Fruit fly (Drosophila melanogaster) whole organism, wandering third instar larva: Measurements from ENCODE around the gene CG1324.

Experiments used
- Abd-B ChIP-seq: fragments of >200 bp; optimal IDR thresholded peaks from 2 replicates; lab custom pipeline; 2017; ENCODE audit warnings: missing biosample characterization, missing genetic modification characterization
- CG32264 ChIP-seq: fragments of 200-800 bp; sonication (Bioruptor generic); optimal IDR thresholded peaks from 2 replicates; lab custom pipeline; 2016; ENCODE audit warnings: missing biosample characterization, missing genetic modification characterization
- CG9705 ChIP-seq: fragments of 200-800 bp; sonication (Bioruptor generic); optimal IDR thresholded peaks from 2 replicates; lab custom pipeline; 2018; ENCODE audit warnings: missing biosample characterization, mild to moderate bottlenecking, missing genetic modification characterization
- CrebA ChIP-seq: fragments of 200-800 bp; sonication (Bioruptor generic); optimal IDR thresholded peaks from 2 replicates; lab custom pipeline; 2016; ENCODE audit warnings: missing biosample characterization, mild to moderate bottlenecking, missing genetic modification characterization, borderline replicate concordance
- Dif ChIP-seq: fragments of 200-275, 200-300 bp; sonication (Bioruptor generic); optimal IDR thresholded peaks from 2 replicates; lab custom pipeline; 2018; ENCODE audit warnings: missing biosample characterization, missing genetic modification characterization; ENCODE audit not compliant: partially characterized antibody
- GATAd ChIP-seq: sonication (Bioruptor generic); optimal IDR thresholded peaks from 2 replicates; lab custom pipeline; 2016; ENCODE audit warnings: missing biosample characterization, missing genetic modification characterization
- HLH106 ChIP-seq: fragments of 200-800 bp; optimal IDR thresholded peaks from 3 replicates; lab custom pipeline; 2019; ENCODE audit warnings: missing biosample characterization, mild to moderate bottlenecking, missing genetic modification characterization, moderate library complexity
- Hnf4 ChIP-seq: fragments of 200-800 bp; sonication (Bioruptor generic); optimal IDR thresholded peaks from 2 replicates; lab custom pipeline; 2016; ENCODE audit warnings: missing biosample characterization, mild to moderate bottlenecking, missing genetic modification characterization
- Hr78 ChIP-seq: fragments of >200 bp; optimal IDR thresholded peaks from 2 replicates; lab custom pipeline; 2017; ENCODE audit warnings: missing biosample characterization, missing genetic modification characterization
- Hr83 ChIP-seq: fragments of 200-300 bp; sonication (Bioruptor generic); optimal IDR thresholded peaks from 2 replicates; lab custom pipeline; 2016; ENCODE audit warnings: missing biosample characterization, mild to moderate bottlenecking, missing genetic modification characterization, moderate library complexity; ENCODE audit not compliant: poor library complexity, severe bottlenecking
- Jra ChIP-seq: sonication (Bioruptor generic); optimal IDR thresholded peaks from 2 replicates; lab custom pipeline; 2016; ENCODE audit warnings: missing biosample characterization, missing genetic modification characterization
- Myc ChIP-seq: fragments of >200 bp; optimal IDR thresholded peaks from 2 replicates; lab custom pipeline; 2017
- N ChIP-seq: fragments of >200 bp; optimal IDR thresholded peaks from 2 replicates; lab custom pipeline; 2018; ENCODE audit warnings: missing biosample characterization, missing external identifiers, missing genetic modification characterization
- OdsH ChIP-seq: fragments of 200-800 bp; sonication (Bioruptor generic); optimal IDR thresholded peaks from 2 replicates; lab custom pipeline; 2016; ENCODE audit warnings: missing biosample characterization, mild to moderate bottlenecking, missing genetic modification characterization
- Rel ChIP-seq, 2 experiments: fragments of 200-800 bp; sonication (Bioruptor generic) in 1 of 2; optimal IDR thresholded peaks; 2 replicates in 1 of 2; 3 replicates in 1 of 2; lab custom pipeline; 2016 to 2019; ENCODE audit warnings: mild to moderate bottlenecking in 2 of 2, missing biosample characterization in 2 of 2, missing genetic modification characterization in 2 of 2, moderate library complexity in 1 of 2
- Sp1 ChIP-seq: fragments of 200-800 bp; sonication (Bioruptor generic); optimal IDR thresholded peaks from 3 replicates; lab custom pipeline; 2019; ENCODE audit warnings: missing biosample characterization, mild to moderate bottlenecking, missing genetic modification characterization, moderate library complexity
- Vsx2 ChIP-seq: fragments of 200-300, 225-300 bp; sonication (Bioruptor generic); optimal IDR thresholded peaks from 2 replicates; lab custom pipeline; 2018; ENCODE audit warnings: missing biosample characterization, missing genetic modification characterization; ENCODE audit not compliant: partially characterized antibody
- br ChIP-seq: fragments of 200-800 bp; sonication (Bioruptor generic); optimal IDR thresholded peaks from 2 replicates; lab custom pipeline; 2016; ENCODE audit warnings: missing biosample characterization, missing genetic modification characterization
- brk ChIP-seq: fragments of 200-800 bp; sonication (Bioruptor generic); optimal IDR thresholded peaks from 2 replicates; lab custom pipeline; 2016; ENCODE audit warnings: missing biosample characterization, mild to moderate bottlenecking, missing genetic modification characterization
- dl ChIP-seq, 2 experiments: fragments of 175-275, 200-275 bp in 1 of 2; fragments of 200-275 bp in 1 of 2; sonication (Bioruptor generic); optimal IDR thresholded peaks; lab custom pipeline; 2018; ENCODE audit warnings: mild to moderate bottlenecking in 2 of 2, missing biosample characterization in 2 of 2, missing genetic modification characterization in 2 of 2, moderate library complexity in 2 of 2; ENCODE audit not compliant: partially characterized antibody in 2 of 2, insufficient read depth in 1 of 2
- dmrt93B ChIP-seq: fragments of 200-800 bp; sonication (Bioruptor generic); optimal IDR thresholded peaks from 2 replicates; lab custom pipeline; 2018; ENCODE audit warnings: missing biosample characterization, mild to moderate bottlenecking, missing genetic modification characterization
- dsf ChIP-seq: sonication (Bioruptor generic); optimal IDR thresholded peaks from 2 replicates; lab custom pipeline; 2016; ENCODE audit warnings: missing biosample characterization, missing genetic modification characterization, borderline replicate concordance
- ey ChIP-seq: fragments of 200-800 bp; sonication (Bioruptor generic); optimal IDR thresholded peaks from 2 replicates; lab custom pipeline; 2016; ENCODE audit warnings: missing biosample characterization, missing genetic modification characterization
- foxo ChIP-seq, 2 experiments: fragments of 200-800 bp; sonication (Bioruptor generic); optimal IDR thresholded peaks; 2 replicates in 1 of 2; 3 replicates in 1 of 2; lab custom pipeline; 2016 to 2017; ENCODE audit warnings: missing biosample characterization in 2 of 2, missing genetic modification characterization in 2 of 2
- fru ChIP-seq: fragments of 200-800 bp; sonication (Bioruptor generic); optimal IDR thresholded peaks from 3 replicates; lab custom pipeline; 2016; ENCODE audit warnings: missing biosample characterization, mild to moderate bottlenecking, missing genetic modification characterization
- h ChIP-seq: fragments of 200-800 bp; sonication (Bioruptor generic); optimal IDR thresholded peaks from 3 replicates; lab custom pipeline; 2016; ENCODE audit warnings: missing biosample characterization, mild to moderate bottlenecking, missing genetic modification characterization
- jim ChIP-seq: fragments of 175-275, 200-325 bp; sonication (Bioruptor generic); optimal IDR thresholded peaks from 2 replicates; lab custom pipeline; 2016; ENCODE audit warnings: missing biosample characterization, mild to moderate bottlenecking, missing genetic modification characterization
- lola ChIP-seq: fragments of >200 bp; optimal IDR thresholded peaks from 2 replicates; lab custom pipeline; 2017; ENCODE audit warnings: missing biosample characterization, missing genetic modification characterization
- pan ChIP-seq: fragments of >200 bp; optimal IDR thresholded peaks from 2 replicates; lab custom pipeline; 2017
- psq ChIP-seq: fragments of 200-800 bp; sonication (Bioruptor generic); optimal IDR thresholded peaks from 3 replicates; lab custom pipeline; 2017; ENCODE audit warnings: missing biosample characterization, mild to moderate bottlenecking, missing genetic modification characterization, moderate library complexity
- rgr ChIP-seq: fragments of 200-800 bp; sonication (Bioruptor generic); optimal IDR thresholded peaks from 3 replicates; lab custom pipeline; 2016; ENCODE audit warnings: missing biosample characterization, mild to moderate bottlenecking, missing genetic modification characterization
- sage ChIP-seq: fragments of 200-800 bp; sonication (Bioruptor generic); optimal IDR thresholded peaks from 2 replicates; lab custom pipeline; 2016; ENCODE audit warnings: missing biosample characterization, mild to moderate bottlenecking, missing genetic modification characterization
- sv ChIP-seq: fragments of 200-800 bp; sonication (Bioruptor generic); optimal IDR thresholded peaks from 3 replicates; lab custom pipeline; 2016; ENCODE audit warnings: missing biosample characterization, missing genetic modification characterization
- tai ChIP-seq: sonication (Bioruptor generic); optimal IDR thresholded peaks from 2 replicates; lab custom pipeline; 2016; ENCODE audit warnings: missing biosample characterization, missing genetic modification characterization

Gene CG1324

dm6 chrX:20735910-20736483, at the start of gene CG1324:
Gene CG1324, minus strand, starts transcription at chrX:20735960.
- TF ChIP-seq ey (GFP tag; lab: Kevin White, UChicago) (no peak), N (GFP tag; lab: Kevin White, UChicago) (no peak), Hr78 (no peak), Dif (GFP tag; lab: Kevin White, UChicago) (no peak), psq (GFP tag; lab: Kevin White, UChicago) (no peak), dsf (GFP tag; lab: Kevin White, UChicago) (no peak)
- TF ChIP-seq, all 38 proteins: peak for 0

- TF ChIP-seq CrebA (no peak), h (no peak), pan (no peak), Sp1 (GFP tag; lab: Kevin White, UChicago) (no peak), dmrt93B (no peak), Abd-B (GFP tag; lab: Kevin White, UChicago) (no peak)
These were observed 45.4 kb upstream of the CG1324 start, which contains the start of gene CG32507 for dm6 chrX:20781120-20781519. Gene CG32507, minus strand, starts transcription at chrX:20781220.

- no peak for TF ChIP-seq OdsH (GFP tag; lab: Kevin White, UChicago)
- no peak for TF ChIP-seq N (GFP tag; lab: Kevin White, UChicago)
- TF ChIP-seq lola (GFP tag; lab: Kevin White, UChicago): no peak
- no peak for TF ChIP-seq Dif (GFP tag; lab: Kevin White, UChicago)
- no peak for TF ChIP-seq sage (GFP tag; lab: Kevin White, UChicago)
- no peak for TF ChIP-seq Vsx2 (GFP tag; lab: Kevin White, UChicago)
- TF ChIP-seq Rel (GFP tag; optimal IDR thresholded peaks at IDR 0.05; lab: Kevin White, UChicago): no peak
- TF ChIP-seq Rel (tag; optimal IDR thresholded peaks at IDR 0.05; lab: Kevin White, UChicago): no peak
- no peak for TF ChIP-seq HLH106 (tag; lab: Kevin White, UChicago)
These were observed 40.5 kb upstream of the CG1324 start for dm6 chrX:20776281-20776680.

- TF ChIP-seq ey (GFP tag; lab: Kevin White, UChicago) (peak; percentile 47), Hnf4 (GFP tag; lab: Kevin White, UChicago) (peak; percentile 49), br (GFP tag; lab: Kevin White, UChicago) (peak; percentile 46), dl (GFP tag; optimal IDR thresholded peaks at IDR 0.05; lab: Kevin White, UChicago; ENCODE audit: insufficient read depth in 1 of 2, partially characterized antibody in 2 of 2) (no peak), jim (GFP tag; lab: Kevin White, UChicago) (no peak), Jra (peak; percentile 31), Myc (lab: Kevin White, UChicago) (peak; percentile 79), OdsH (GFP tag; lab: Kevin White, UChicago) (peak; percentile 58), rgr (peak; percentile 59), h (peak; percentile 46), HLH106 (tag; lab: Kevin White, UChicago) (peak; percentile 48), foxo (GFP tag; optimal IDR thresholded peaks at IDR 0.05; lab: Kevin White, UChicago) (peak in 1 of 2 experiments; percentile 31), Hr83 (GFP tag; lab: Kevin White, UChicago) (peak; percentile 66), CG9705 (GFP tag; lab: Kevin White, UChicago) (peak; percentile 35), psq (GFP tag; lab: Kevin White, UChicago) (peak; percentile 48), fru (GFP tag; lab: Kevin White, UChicago) (peak; percentile 1), CrebA (no peak), CG32264 (GFP tag; lab: Kevin White, UChicago) (no peak), sv (GFP tag; lab: Kevin White, UChicago) (peak; percentile 59), brk (GFP tag; lab: Kevin White, UChicago) (no peak), GATAd (GFP tag; lab: Kevin White, UChicago) (no peak), tai (peak; percentile 64), dmrt93B (peak; percentile 10)
- TF ChIP-seq, all 38 proteins: peak for 17
These were observed 24.7 kb upstream of the CG1324 start for dm6 chrX:20760444-20760843.
